Worm (Caenorhabditis elegans): ENCODE data around the gene F23H11.4.
A peak's percentile ranks its signal among the peaks of the same experiment; 100 is the strongest.

F23H11.4 gene

ce11 chrIII:881460-881859 lies 25.9 kb downstream of the F23H11.4 start (continued):
- TF ChIP-seq repo-1 (tag; optimal IDR thresholded peaks at IDR 0.05): no peak
- no peak for TF ChIP-seq lsy-27 (tag; optimal IDR thresholded peaks at IDR 0.05; ENCODE audit: borderline replicate concordance, insufficient read depth)
- no peak for TF ChIP-seq rpc-1 (optimal IDR thresholded peaks at IDR 0.05)
- TF ChIP-seq rpc-1 (tag; optimal IDR thresholded peaks at IDR 0.05): no peak
- no peak for TF ChIP-seq akir-1 (GFP tag; optimal IDR thresholded peaks at IDR 0.05)
- TF ChIP-seq xnd-1 (tag; optimal IDR thresholded peaks at IDR 0.05): no peak
- no peak for TF ChIP-seq somi-1 (GFP tag; optimal IDR thresholded peaks at IDR 0.05)
- no peak for TF ChIP-seq B0019.2 (GFP tag; conservative IDR thresholded peaks at IDR 0.05)
- TF ChIP-seq unc-62 (GFP tag; optimal IDR thresholded peaks at IDR 0.05): no peak
- TF ChIP-seq gei-17 (GFP tag; optimal IDR thresholded peaks at IDR 0.05): no peak
- TF ChIP-seq F33H1.4 (GFP tag; IDR thresholded peaks at IDR 0.05): no peak
- no peak for TF ChIP-seq F10E7.11 (tag; optimal IDR thresholded peaks at IDR 0.05)
- TF ChIP-seq nhr-27 (tag; optimal IDR thresholded peaks at IDR 0.05): no peak
- TF ChIP-seq snpc-4 (GFP tag; optimal IDR thresholded peaks at IDR 0.05): no peak
- no peak for TF ChIP-seq snpc-4 (tag; optimal IDR thresholded peaks at IDR 0.05)
- no peak for TF ChIP-seq hlh-12 (tag; optimal IDR thresholded peaks at IDR 0.05)
- no peak for TF ChIP-seq cebp-2 (GFP tag; IDR thresholded peaks at IDR 0.05)
- no peak for TF ChIP-seq ztf-18 (tag; optimal IDR thresholded peaks at IDR 0.05)
- TF ChIP-seq nfya-2 (GFP tag; IDR thresholded peaks at IDR 0.05): no peak
- no peak for TF ChIP-seq ceh-100 (GFP tag; IDR thresholded peaks at IDR 0.05)
- TF ChIP-seq hrde-1 (tag; optimal IDR thresholded peaks at IDR 0.05; ENCODE audit: borderline replicate concordance): peak; percentile 25
- no peak for TF ChIP-seq egrh-3 (GFP tag; IDR thresholded peaks at IDR 0.05)
- TF ChIP-seq ztf-28 (GFP tag; IDR thresholded peaks at IDR 0.05): no peak
- TF ChIP-seq T26A5.8 (tag; optimal IDR thresholded peaks at IDR 0.05): no peak
- TF ChIP-seq lin-35 (GFP tag; optimal IDR thresholded peaks at IDR 0.05): no peak
- no peak for TF ChIP-seq madf-8 (GFP tag; conservative IDR thresholded peaks at IDR 0.05)
- no peak for TF ChIP-seq rec-8 (tag; optimal IDR thresholded peaks at IDR 0.05)
- TF ChIP-seq tbx-9 (tag; optimal IDR thresholded peaks at IDR 0.05; ENCODE audit: borderline replicate concordance): no peak
- TF ChIP-seq fkh-3 (tag; optimal IDR thresholded peaks at IDR 0.05): no peak
- peak; percentile 76; the same call in 1 of the 2 replicates for TF ChIP-seq madf-3 (GFP tag; IDR thresholded peaks at IDR 0.05)
- TF ChIP-seq madf-10 (tag; optimal IDR thresholded peaks at IDR 0.05): no peak
- TF ChIP-seq ceh-40 (GFP tag; IDR thresholded peaks at IDR 0.05): no peak
- no peak for TF ChIP-seq mel-28 (tag; optimal IDR thresholded peaks at IDR 0.05; ENCODE audit: borderline replicate concordance)
- TF ChIP-seq mxl-1 (tag; optimal IDR thresholded peaks at IDR 0.05): no peak
- TF ChIP-seq unc-130 (GFP tag; optimal IDR thresholded peaks at IDR 0.05): no peak
- no peak for TF ChIP-seq bed-1 (GFP tag; IDR thresholded peaks at IDR 0.05)
- TF ChIP-seq mes-4 (tag; optimal IDR thresholded peaks at IDR 0.05): no peak
- no peak for TF ChIP-seq F39B2.1 (GFP tag; IDR thresholded peaks at IDR 0.05)
- no peak for TF ChIP-seq hlh-26 (GFP tag; conservative IDR thresholded peaks at IDR 0.05)
- TF ChIP-seq ZK185.1 (tag; optimal IDR thresholded peaks at IDR 0.05; ENCODE audit: poor library complexity, severe bottlenecking): peak; percentile 16
- no peak for TF ChIP-seq lir-1 (GFP tag; conservative IDR thresholded peaks at IDR 0.05)
- peak; percentile 22 for TF ChIP-seq lin-54 (GFP tag; optimal IDR thresholded peaks at IDR 0.05)
- TF ChIP-seq lag-1 (GFP tag; IDR thresholded peaks at IDR 0.05): no peak
- TF ChIP-seq tlf-1 (GFP tag; optimal IDR thresholded peaks at IDR 0.05): no peak
